Worm (Caenorhabditis elegans) whole organism, midembryonic: ENCODE results near the gene mel-32.
A peak's percentile ranks its signal among the peaks of the same experiment; 100 is the strongest.

Source experiments
- T22C8.4 ChIP-seq: fragments of 200-800 bp; sonication (Bioruptor generic); IDR thresholded peaks from 2 replicates; pipeline ENCODE4 v1.3.6; 2022; ENCODE audit warnings: missing genetic modification characterization, missing compliant biosample characterization
- cog-1 ChIP-seq: sonication (generic microtip); optimal IDR thresholded peaks from 2 replicates; lab custom pipeline; 2016; ENCODE audit warnings: missing genetic modification characterization, missing compliant biosample characterization
- flt-1 ChIP-seq: fragments of 200-800 bp; sonication (Bioruptor generic); IDR thresholded peaks from 2 replicates; pipeline ENCODE4 v1.3.6; 2022; ENCODE audit warnings: missing genetic modification characterization, missing compliant biosample characterization
- klf-2 ChIP-seq: fragments of 200-800 bp; sonication (Bioruptor generic); conservative IDR thresholded peaks from 2 replicates; pipeline ENCODE4 v1.3.6; 2022; ENCODE audit warnings: missing genetic modification reagents, missing genetic modification characterization, missing compliant biosample characterization
- med-1 ChIP-seq: sonication (generic microtip); optimal IDR thresholded peaks from 2 replicates; lab custom pipeline; 2017; ENCODE audit warnings: missing genetic modification characterization, mild to moderate bottlenecking, missing compliant biosample characterization, antibody characterized with exemption, missing genetic modification reagents; ENCODE audit not compliant: insufficient read depth
- ref-1 ChIP-seq: fragments of 200-800 bp; sonication (Bioruptor generic); conservative IDR thresholded peaks from 2 replicates; pipeline ENCODE4 v1.3.6; 2022; ENCODE audit warnings: missing genetic modification reagents, missing genetic modification characterization, missing compliant biosample characterization
- tab-1 ChIP-seq: fragments of 200-800 bp; sonication (Bioruptor generic); IDR thresholded peaks from 2 replicates; pipeline ENCODE4 v1.3.6; 2022; ENCODE audit warnings: missing genetic modification characterization, missing compliant biosample characterization
- ztf-23 ChIP-seq: fragments of 200-800 bp; sonication (Bioruptor generic); IDR thresholded peaks from 2 replicates; pipeline ENCODE4 v1.3.6; 2022; ENCODE audit warnings: missing genetic modification reagents, missing genetic modification characterization, missing compliant biosample characterization
- ztf-29 ChIP-seq: fragments of 200-800 bp; sonication (Bioruptor generic); IDR thresholded peaks from 2 replicates; pipeline ENCODE4 v1.3.6; 2022; ENCODE audit warnings: missing genetic modification reagents, missing genetic modification characterization, missing compliant biosample characterization

mel-32 gene

DNA sequence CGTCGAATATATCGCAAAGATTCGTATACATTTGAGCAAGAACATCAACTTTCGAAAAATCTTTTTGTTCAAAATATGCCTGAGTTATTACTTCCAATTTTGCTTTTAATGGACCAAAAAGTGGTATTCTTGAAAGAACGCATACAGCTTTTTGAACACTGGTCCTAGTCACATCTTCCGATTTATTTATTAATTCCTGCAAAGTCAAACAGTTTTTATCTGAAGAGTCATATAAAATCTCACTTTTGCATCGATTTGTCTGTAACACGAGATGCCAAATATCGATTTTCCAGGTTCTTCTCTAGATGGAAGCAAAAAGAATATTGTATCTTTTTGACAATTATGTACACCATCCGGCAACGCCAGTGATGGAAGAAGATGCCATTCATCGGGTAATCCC lies 7.1 kb upstream of the mel-32 start:
- no peak for TF ChIP-seq tab-1 (GFP tag; lab: Robert Waterston, UW)
- no peak for TF ChIP-seq klf-2 (GFP tag; lab: Robert Waterston, UW)
- no peak for TF ChIP-seq ztf-23 (GFP tag; lab: Robert Waterston, UW)

DNA sequence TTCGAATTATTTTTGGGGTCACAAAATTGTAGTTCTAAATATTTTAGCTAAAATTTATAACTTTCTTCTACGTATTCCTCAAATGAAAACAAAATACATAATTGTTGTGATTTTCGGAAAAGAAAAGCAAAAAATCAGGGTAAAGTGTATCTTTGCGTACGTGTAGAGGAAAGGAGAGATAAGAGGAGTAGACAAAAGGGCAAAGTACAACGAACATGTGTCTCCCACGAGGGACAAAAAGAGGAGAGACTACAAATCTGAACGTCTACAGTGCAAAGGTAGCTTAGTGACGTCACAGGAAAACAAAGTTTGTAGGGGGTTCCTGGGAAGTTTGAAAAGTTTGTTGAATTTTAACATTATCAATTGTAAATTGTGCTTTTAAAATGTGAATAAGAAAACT lies 4.7 kb upstream of the mel-32 start:
- TF ChIP-seq ref-1 (no peak), klf-2 (GFP tag; lab: Robert Waterston, UW) (no peak), flt-1 (GFP tag; lab: Robert Waterston, UW) (no peak), tab-1 (GFP tag; lab: Robert Waterston, UW) (no peak), ztf-23 (GFP tag; lab: Robert Waterston, UW) (0 out of 2 replicates have a peak, but pooled peaks have one; percentile 13), T22C8.4 (GFP tag; lab: Robert Waterston, UW) (no peak), cog-1 (tag; lab: Kevin White, UChicago) (no peak), ztf-29 (GFP tag; lab: Robert Waterston, UW) (no peak), med-1 (GFP tag; lab: Kevin White, UChicago) (no peak)

DNA sequence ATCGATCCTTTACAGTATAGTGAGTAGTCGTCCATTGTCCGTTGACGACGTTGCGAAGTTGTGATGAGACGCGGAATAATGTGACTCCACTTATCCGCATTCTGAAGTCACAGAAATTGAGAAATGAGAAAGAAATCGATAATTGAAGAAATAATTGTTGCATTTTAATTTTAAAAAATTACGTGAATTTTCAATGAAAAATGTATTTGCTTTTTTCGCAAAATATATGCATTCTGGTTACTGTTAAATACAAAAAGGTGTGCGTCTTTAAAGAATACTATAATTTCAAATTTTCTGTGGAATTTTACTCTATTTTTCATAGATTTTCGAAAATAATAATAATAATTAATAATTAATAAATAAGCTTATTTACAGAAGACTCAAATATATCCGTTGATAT lies 4.0 kb upstream of the mel-32 start, which contains the start of gene let-721:
let-721 (minus strand) TSS at position 101 of the 400 bp plus-strand sequence.
- TF ChIP-seq flt-1 (GFP tag; lab: Robert Waterston, UW) (no peak), klf-2 (GFP tag; lab: Robert Waterston, UW) (no peak), T22C8.4 (GFP tag; lab: Robert Waterston, UW) (no peak)

DNA sequence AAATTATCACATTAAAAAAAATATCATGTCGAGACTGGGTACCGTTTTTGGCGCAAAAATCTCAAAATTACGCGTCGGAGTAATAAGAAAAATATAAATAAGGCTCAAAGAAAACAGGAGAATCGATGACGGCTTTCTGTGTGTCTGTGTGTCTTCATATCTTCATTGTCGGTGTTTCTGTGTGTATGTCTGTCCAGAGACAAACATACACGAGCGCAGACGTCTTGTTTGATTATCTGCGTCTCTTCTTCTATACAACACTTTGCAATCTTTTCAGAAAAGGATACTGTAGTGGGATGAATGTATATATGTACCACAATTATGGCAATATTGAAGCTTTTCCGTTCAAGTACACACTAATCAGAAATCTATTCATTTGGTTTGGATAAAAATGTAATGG lies 1.5 kb upstream of the mel-32 start, which contains the start of gene C05D11.13:
C05D11.13 (minus strand) TSS at position 252 of the 400 bp plus-strand sequence.
- TF ChIP-seq ztf-29 (GFP tag; lab: Robert Waterston, UW) (no peak), cog-1 (tag; lab: Kevin White, UChicago) (no peak), ref-1 (no peak), T22C8.4 (GFP tag; lab: Robert Waterston, UW) (no peak), tab-1 (GFP tag; lab: Robert Waterston, UW) (no peak), med-1 (GFP tag; lab: Kevin White, UChicago) (no peak), ztf-23 (GFP tag; lab: Robert Waterston, UW) (no peak), klf-2 (GFP tag; lab: Robert Waterston, UW) (no peak), flt-1 (GFP tag; lab: Robert Waterston, UW) (no peak)

DNA sequence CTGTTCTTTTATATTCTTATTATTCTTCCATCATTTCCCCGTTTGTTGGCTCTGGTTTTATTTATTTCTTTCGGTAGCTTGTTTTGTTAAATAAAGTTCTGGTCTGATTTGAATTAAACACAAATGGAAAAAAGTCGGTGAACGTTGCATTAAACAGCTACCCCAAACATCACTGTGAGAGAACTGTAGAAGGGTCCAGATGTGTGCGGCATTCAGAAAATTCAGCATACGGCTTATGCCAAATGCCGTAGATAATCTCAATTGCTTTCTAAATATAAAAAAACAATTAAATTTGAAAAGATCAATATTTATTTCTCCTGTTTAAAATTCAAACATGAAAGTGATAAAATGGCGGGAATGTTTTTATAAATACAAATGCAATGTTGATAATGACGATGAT lies 2.9 kb downstream of the mel-32 start:
- no peak for TF ChIP-seq ztf-23 (GFP tag; lab: Robert Waterston, UW)
- no peak for TF ChIP-seq cog-1 (tag; lab: Kevin White, UChicago)
- TF ChIP-seq klf-2 (GFP tag; lab: Robert Waterston, UW), result no peak
- no peak for TF ChIP-seq tab-1 (GFP tag; lab: Robert Waterston, UW)
- no peak for TF ChIP-seq ref-1
- no peak for TF ChIP-seq ztf-29 (GFP tag; lab: Robert Waterston, UW)
- no peak for TF ChIP-seq med-1 (GFP tag; lab: Kevin White, UChicago)
- no peak for TF ChIP-seq flt-1 (GFP tag; lab: Robert Waterston, UW)
- no peak for TF ChIP-seq T22C8.4 (GFP tag; lab: Robert Waterston, UW)

DNA sequence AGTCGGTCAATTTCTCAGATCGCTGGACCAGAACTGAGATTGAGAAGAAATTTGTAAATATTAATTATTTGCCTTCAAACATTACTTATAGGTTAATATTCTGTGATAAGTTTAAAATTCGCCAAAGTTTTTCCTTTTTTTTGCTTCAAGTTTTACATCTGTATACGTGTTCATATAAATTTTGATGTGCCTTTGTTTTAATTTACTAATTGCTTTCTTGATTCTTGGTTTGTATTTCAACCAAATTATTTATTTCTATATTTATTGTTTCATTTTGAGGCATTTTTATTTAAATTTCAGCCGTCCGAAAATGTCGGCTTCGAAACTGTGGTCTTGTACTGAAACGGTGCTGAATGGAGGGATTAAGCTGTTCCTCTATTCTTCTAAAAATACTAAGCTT lies 6.5 kb downstream of the mel-32 start, which contains the start of gene C05D11.1:
C05D11.1 (plus strand) TSS at position 301 of the 400 bp plus-strand sequence.
- TF ChIP-seq ref-1 (no peak), tab-1 (GFP tag; lab: Robert Waterston, UW) (no peak)

DNA sequence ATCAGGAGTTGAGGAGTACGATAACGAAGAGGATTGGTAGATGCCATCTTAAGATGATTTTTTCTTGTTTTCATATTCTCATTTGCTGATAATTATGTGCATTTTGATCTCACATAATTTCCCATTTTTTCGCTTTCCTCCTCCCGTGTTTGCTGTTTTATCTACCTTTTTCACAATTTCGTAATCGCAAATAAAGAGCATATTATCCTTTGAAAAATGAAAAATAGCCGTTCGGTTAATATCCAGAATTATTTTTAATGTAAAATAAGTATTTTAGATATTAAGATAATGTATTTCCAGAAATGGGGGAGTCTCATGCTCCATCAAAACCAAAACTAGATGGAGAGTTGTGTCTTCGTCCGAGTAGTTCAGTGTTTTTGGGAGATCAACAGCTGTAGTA lies 9.9 kb downstream of the mel-32 start, which contains the start of gene vps-16:
vps-16 (plus strand) TSS at position 301 of the 400 bp plus-strand sequence.
- TF ChIP-seq med-1 (GFP tag; lab: Kevin White, UChicago) (no peak), flt-1 (GFP tag; lab: Robert Waterston, UW) (no peak), T22C8.4 (GFP tag; lab: Robert Waterston, UW) (no peak), tab-1 (GFP tag; lab: Robert Waterston, UW) (no peak), ztf-29 (GFP tag; lab: Robert Waterston, UW) (no peak), ref-1 (no peak), klf-2 (GFP tag; lab: Robert Waterston, UW) (no peak), ztf-23 (GFP tag; lab: Robert Waterston, UW) (no peak)

DNA sequence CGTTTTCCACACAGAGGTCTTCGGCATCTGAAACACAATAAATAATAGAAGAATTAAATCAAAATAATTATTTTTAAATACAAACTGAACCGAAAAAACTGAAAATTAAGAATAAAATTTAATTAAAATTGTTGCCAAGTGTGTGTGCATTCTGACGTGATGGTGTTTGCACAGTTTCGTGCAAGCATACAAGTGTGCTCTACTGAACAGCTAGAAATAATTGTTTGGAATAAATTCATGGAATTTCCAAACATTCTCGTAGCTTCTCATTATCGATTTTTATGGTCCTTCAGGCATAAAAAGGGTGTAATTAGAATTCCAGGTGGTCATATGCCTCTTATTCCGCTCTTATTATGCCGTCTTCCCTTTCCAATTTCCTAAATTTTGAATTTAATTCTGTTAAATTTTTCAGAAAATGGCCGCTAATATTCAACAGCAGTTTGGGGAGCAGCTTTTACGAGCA lies 11.0 kb downstream of the mel-32 start, which contains the start of the genes mrps-17 and txdc-9:
mrps-17 (minus strand) TSS at position 33 of the 463 bp plus-strand sequence.
txdc-9 (plus strand) TSS at position 413 of the 463 bp plus-strand sequence.
- TF ChIP-seq flt-1 (GFP tag; lab: Robert Waterston, UW) (peak; percentile 68; the same call in 1 of the 2 replicates), ref-1 (no peak)

DNA sequence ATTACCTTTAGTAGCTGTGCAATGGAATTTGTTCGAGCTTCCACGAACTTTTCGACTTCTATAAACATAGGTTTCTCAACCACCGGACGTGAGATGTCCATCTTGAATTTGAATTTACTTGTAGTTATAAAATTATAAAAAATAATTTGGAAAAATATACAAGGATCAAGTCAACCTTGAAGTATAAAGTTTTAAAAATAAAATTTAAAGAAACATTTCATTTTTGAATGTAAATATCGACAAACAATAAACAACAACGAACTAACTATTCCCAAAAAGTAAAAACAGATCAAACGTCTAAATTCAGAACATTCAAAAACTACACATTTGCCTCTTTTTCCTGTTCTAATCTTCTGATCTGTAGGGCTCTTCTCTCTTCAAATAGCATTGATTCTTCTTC lies 12.0 kb downstream of the mel-32 start, which contains the start of gene popl-1:
popl-1 (minus strand) TSS at position 101 of the 400 bp plus-strand sequence.
- TF ChIP-seq flt-1 (GFP tag; lab: Robert Waterston, UW) (no peak), klf-2 (GFP tag; lab: Robert Waterston, UW) (no peak), ref-1 (no peak), med-1 (GFP tag; lab: Kevin White, UChicago) (no peak), cog-1 (tag; lab: Kevin White, UChicago) (no peak), ztf-29 (GFP tag; lab: Robert Waterston, UW) (no peak), tab-1 (GFP tag; lab: Robert Waterston, UW) (no peak), ztf-23 (GFP tag; lab: Robert Waterston, UW) (no peak), T22C8.4 (GFP tag; lab: Robert Waterston, UW) (no peak)

DNA sequence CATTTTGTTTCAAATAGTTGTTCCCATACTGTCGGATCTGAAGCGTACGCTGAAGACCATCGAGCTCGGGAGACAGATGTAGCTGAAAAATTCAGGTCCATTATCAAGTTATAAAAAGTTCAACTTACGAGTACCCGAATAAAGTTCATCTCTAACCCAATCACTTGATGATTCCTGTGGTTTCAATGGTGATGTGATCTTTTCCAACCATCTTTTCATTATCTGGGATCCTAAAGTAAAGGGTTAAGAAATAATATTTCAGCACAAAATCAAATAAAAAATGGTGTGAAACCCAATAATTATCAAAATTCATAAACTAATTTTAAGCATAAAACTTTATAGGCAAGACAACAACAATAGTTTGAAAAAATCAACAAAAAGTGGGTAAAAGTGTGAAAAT lies 15.6 kb downstream of the mel-32 start, which contains the start of gene C05D11.8:
C05D11.8 (minus strand) TSS at position 101 of the 400 bp plus-strand sequence.
- TF ChIP-seq flt-1 (GFP tag; lab: Robert Waterston, UW) (no peak), cog-1 (tag; lab: Kevin White, UChicago) (no peak), ref-1 (no peak), ztf-29 (GFP tag; lab: Robert Waterston, UW) (no peak), ztf-23 (GFP tag; lab: Robert Waterston, UW) (no peak), klf-2 (GFP tag; lab: Robert Waterston, UW) (no peak), T22C8.4 (GFP tag; lab: Robert Waterston, UW) (no peak), tab-1 (GFP tag; lab: Robert Waterston, UW) (no peak), med-1 (GFP tag; lab: Kevin White, UChicago) (no peak)
